Fruit fly (Drosophila melanogaster): ENCODE measurements around the gene BBS5.
A peak's percentile ranks its signal among the peaks of the same experiment; 100 is the strongest.

Gene BBS5

dm6 chr3R:4804828-4805707 is 11.1 kb upstream of the BBS5 start (continued):
- TF ChIP-seq dysf (GFP tag; IDR thresholded peaks at IDR 0.05) (peak; percentile 75), NfI (GFP tag; optimal IDR thresholded peaks at IDR 0.05) (peak; percentile 49), ci (GFP tag; IDR thresholded peaks at IDR 0.05) (no peak; the same call in 1 of the 3 replicates), YL-1 (GFP tag; optimal IDR thresholded peaks at IDR 0.05) (peak; percentile 15), Ptx1 (GFP tag; IDR thresholded peaks at IDR 0.05) (peak; percentile 74), Jarid2 (GFP tag; optimal IDR thresholded peaks at IDR 0.05) (peak; percentile 39), ham (GFP tag; IDR thresholded peaks at IDR 0.05) (no peak), Atf3 (GFP tag; optimal IDR thresholded peaks at IDR 0.05) (peak; percentile 22), sc (optimal IDR thresholded peaks at IDR 0.05) (no peak), sc (GFP tag; optimal IDR thresholded peaks at IDR 0.05) (peak; percentile 30), usp (GFP tag; optimal IDR thresholded peaks at IDR 0.05) (no peak), Fer1 (GFP tag; optimal IDR thresholded peaks at IDR 0.05) (peak; percentile 68), tgo (GFP tag; IDR thresholded peaks at IDR 0.05) (peak; percentile 54; the same call in 2 of the 3 replicates), Spps (tag; optimal IDR thresholded peaks at IDR 0.05) (peak; percentile 46), Ets97D (GFP tag; optimal IDR thresholded peaks at IDR 0.05) (no peak), her (GFP tag; optimal IDR thresholded peaks at IDR 0.05) (no peak), Kr (GFP tag; optimal IDR thresholded peaks at IDR 0.05) (no peak), Hr39 (optimal IDR thresholded peaks at IDR 0.05) (no peak), CG12299 (tag; optimal IDR thresholded peaks at IDR 0.05) (peak; percentile 35), croc (GFP tag; conservative IDR thresholded peaks at IDR 0.05) (no peak), B-H2 (GFP tag; optimal IDR thresholded peaks at IDR 0.05) (no peak), Vsx1 (GFP tag; optimal IDR thresholded peaks at IDR 0.05) (no peak), chinmo (GFP tag; IDR thresholded peaks at IDR 0.05; ENCODE audit: partially characterized antibody) (peak; percentile 83; the same call in 1 of the 4 replicates), CG6765 (GFP tag; optimal IDR thresholded peaks at IDR 0.05) (peak; percentile 61), stwl (tag; optimal IDR thresholded peaks at IDR 0.05) (peak; percentile 4), br (optimal IDR thresholded peaks at IDR 0.05) (no peak), zf30C (GFP tag; optimal IDR thresholded peaks at IDR 0.05) (no peak), jigr1 (GFP tag; IDR thresholded peaks at IDR 0.05) (no peak), Mes4 (GFP tag; optimal IDR thresholded peaks at IDR 0.05) (peak; percentile 13), CG3838 (GFP tag; optimal IDR thresholded peaks at IDR 0.05) (no peak), BtbVII (GFP tag; optimal IDR thresholded peaks at IDR 0.05) (peak; percentile 70), Abd-B (GFP tag; optimal IDR thresholded peaks at IDR 0.05) (peak; percentile 64), D19A (tag; optimal IDR thresholded peaks at IDR 0.05) (peak; percentile 62), Chrac-16 (GFP tag; optimal IDR thresholded peaks at IDR 0.05) (peak; percentile 48), Hmr (GFP tag; optimal IDR thresholded peaks at IDR 0.05) (peak; percentile 64), Optix (GFP tag; IDR thresholded peaks at IDR 0.05) (no peak), crol (GFP tag; IDR thresholded peaks at IDR 0.05) (peak; percentile 76), CG1233 (GFP tag; optimal IDR thresholded peaks at IDR 0.05) (peak; percentile 41), CG2678 (tag; optimal IDR thresholded peaks at IDR 0.05) (peak; percentile 83), pzg (GFP tag; optimal IDR thresholded peaks at IDR 0.05) (no peak), insv (GFP tag; optimal IDR thresholded peaks at IDR 0.05) (no peak), Adf1 (GFP tag; IDR thresholded peaks at IDR 0.05) (no peak), CG9817 (tag; optimal IDR thresholded peaks at IDR 0.05) (peak; percentile 53), CG10565 (GFP tag; optimal IDR thresholded peaks at IDR 0.05) (no peak), Myb (GFP tag; optimal IDR thresholded peaks at IDR 0.05) (no peak), unc-4 (GFP tag; IDR thresholded peaks at IDR 0.05; ENCODE audit: partially characterized antibody) (no peak), row (GFP tag; IDR thresholded peaks at IDR 0.05) (peak; percentile 73), CG10654 (GFP tag; optimal IDR thresholded peaks at IDR 0.05) (peak; percentile 52), MESR4 (GFP tag; optimal IDR thresholded peaks at IDR 0.05) (no peak), CG4820 (GFP tag; optimal IDR thresholded peaks at IDR 0.05) (peak; percentile 53)
